Worm (Caenorhabditis elegans) whole organism, mixed stage, embryonic: ENCODE data around the gene F13A7.1.

ENCODE experiments used
- elt-3 ChIP-seq: fragments of 150-350 bp; optimal IDR thresholded peaks from 2 replicates; lab custom pipeline; 2014; ENCODE audit warnings: missing biosample characterization, missing genetic modification characterization
- lin-13 ChIP-seq: fragments of 150-350 bp; optimal IDR thresholded peaks from 2 replicates; lab custom pipeline; 2014; ENCODE audit warnings: missing biosample characterization, missing genetic modification characterization
- lsy-2 ChIP-seq: fragments of 150-350 bp; optimal IDR thresholded peaks from 2 replicates; lab custom pipeline; 2014; ENCODE audit warnings: missing biosample characterization, missing genetic modification characterization
- nhr-12 ChIP-seq: fragments of 150-350 bp; optimal IDR thresholded peaks from 2 replicates; lab custom pipeline; 2014; ENCODE audit warnings: missing biosample characterization, missing genetic modification characterization
- nhr-237 ChIP-seq: fragments of 150-350 bp; optimal IDR thresholded peaks from 2 replicates; lab custom pipeline; 2014; ENCODE audit warnings: missing biosample characterization, missing genetic modification characterization
- nhr-28 ChIP-seq: fragments of 150-350 bp; optimal IDR thresholded peaks from 2 replicates; lab custom pipeline; 2014; ENCODE audit warnings: missing biosample characterization, missing genetic modification characterization
- pha-4 ChIP-seq: fragments of 150-350 bp; optimal IDR thresholded peaks from 2 replicates; lab custom pipeline; 2018; ENCODE audit warnings: missing biosample characterization, missing genetic modification reagents, missing genetic modification characterization
- sptf-1 ChIP-seq: sonication (generic microtip); optimal IDR thresholded peaks from 2 replicates; lab custom pipeline; 2017; ENCODE audit warnings: mild to moderate bottlenecking, missing genetic modification characterization, moderate library complexity, missing compliant biosample characterization
- unc-39 ChIP-seq: fragments of 150-350 bp; optimal IDR thresholded peaks from 2 replicates; lab custom pipeline; 2014; ENCODE audit warnings: missing biosample characterization, missing genetic modification characterization
- ztf-11 ChIP-seq: fragments of 150-350 bp; optimal IDR thresholded peaks from 2 replicates; lab custom pipeline; 2014; ENCODE audit warnings: missing biosample characterization, missing genetic modification characterization

- TF ChIP-seq nhr-28 (no peak), pha-4 (tag; lab: Kevin White, UChicago) (no peak), sptf-1 (tag; lab: Kevin White, UChicago) (peak; percentile 38), lsy-2 (tag; lab: Kevin White, UChicago) (peak; percentile 59), elt-3 (no peak), unc-39 (no peak), lin-13 (tag; lab: Kevin White, UChicago) (peak; percentile 22), nhr-12 (no peak), ztf-11 (tag; lab: Kevin White, UChicago) (no peak), nhr-237 (tag; lab: Kevin White, UChicago) (peak; percentile 47)
These were observed 23.8 kb upstream of the F13A7.1 start, which contains the start of gene F13A7.14 for ce11 chrV:16401519-16401918.
